Fruit fly (Drosophila melanogaster): ENCODE measurements around the gene Acbp5.

Acbp5 gene

DNA sequence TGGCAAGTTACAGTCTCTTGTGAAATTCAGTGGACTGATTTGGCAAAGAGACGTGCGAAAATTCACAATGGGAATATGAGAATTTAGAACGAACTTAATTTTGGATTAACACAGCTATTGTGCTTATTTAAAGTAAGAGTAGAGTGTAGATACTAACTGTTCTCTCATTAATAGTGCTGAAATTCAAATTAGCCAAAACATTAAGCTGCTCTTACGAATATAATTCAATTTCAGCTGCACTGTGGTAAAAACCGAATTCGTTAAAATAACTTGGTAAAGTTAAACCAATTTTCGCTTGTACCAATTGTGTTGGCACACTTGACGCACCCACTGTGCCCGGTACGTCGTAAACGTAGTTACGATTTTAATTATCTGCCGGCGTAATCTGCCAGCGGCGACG is 20.5 kb downstream of the Acbp5 start (continued):
- TF ChIP-seq CG13624 (GFP tag; optimal IDR thresholded peaks at IDR 0.05) (peak; percentile 21), CG15011 (GFP tag; optimal IDR thresholded peaks at IDR 0.05) (peak; percentile 7), bsh (GFP tag; optimal IDR thresholded peaks at IDR 0.05) (peak in 1 of 2 experiments; percentile 41), Trl (optimal IDR thresholded peaks at IDR 0.05) (no peak), Trl (GFP tag; optimal IDR thresholded peaks at IDR 0.05) (no peak), lov (optimal IDR thresholded peaks at IDR 0.05) (no peak), lov (GFP tag; IDR thresholded peaks at IDR 0.05) (no peak), Meics (GFP tag; optimal IDR thresholded peaks at IDR 0.05) (peak; percentile 73), dan (GFP tag; IDR thresholded peaks at IDR 0.05) (no peak), CG16815 (GFP tag; optimal IDR thresholded peaks at IDR 0.05) (peak; percentile 46), cato (GFP tag; optimal IDR thresholded peaks at IDR 0.05; ENCODE audit: borderline replicate concordance) (no peak), chinmo (GFP tag; IDR thresholded peaks at IDR 0.05; ENCODE audit: partially characterized antibody) (no peak), gem (tag; optimal IDR thresholded peaks at IDR 0.05) (peak; percentile 60), slou (GFP tag; optimal IDR thresholded peaks at IDR 0.05) (no peak), ranshi (GFP tag; IDR thresholded peaks at IDR 0.05) (peak; percentile 11; the same call in 1 of the 2 replicates), nom (GFP tag; optimal IDR thresholded peaks at IDR 0.05) (peak; percentile 2), CG17361 (GFP tag; IDR thresholded peaks at IDR 0.05) (peak; percentile 45; the same call in 2 of the 3 replicates), dysf (GFP tag; IDR thresholded peaks at IDR 0.05) (peak; percentile 65; the same call in 2 of the 3 replicates), gsb (GFP tag; IDR thresholded peaks at IDR 0.05) (peak; percentile 17; the same call in 1 of the 2 replicates), ssp (GFP tag; IDR thresholded peaks at IDR 0.05) (no peak), her (GFP tag; optimal IDR thresholded peaks at IDR 0.05) (peak; percentile 42), fd3F (GFP tag; optimal IDR thresholded peaks at IDR 0.05) (peak; percentile 29), phol (tag; optimal IDR thresholded peaks at IDR 0.05) (peak; percentile 12), CG31224 (GFP tag; IDR thresholded peaks at IDR 0.05) (no peak), prd (optimal IDR thresholded peaks at IDR 0.05) (no peak), prd (GFP tag; IDR thresholded peaks at IDR 0.05) (peak; percentile 58; the same call in 2 of the 3 replicates), CG3281 (GFP tag; optimal IDR thresholded peaks at IDR 0.05) (peak; percentile 70), ewg (GFP tag; optimal IDR thresholded peaks at IDR 0.05) (no peak), crp (GFP tag; optimal IDR thresholded peaks at IDR 0.05) (no peak), sd (tag; optimal IDR thresholded peaks at IDR 0.05) (no peak), CG11247 (GFP tag; IDR thresholded peaks at IDR 0.05) (no peak), CG17912 (GFP tag; optimal IDR thresholded peaks at IDR 0.05) (no peak), bab2 (GFP tag; optimal IDR thresholded peaks at IDR 0.05) (no peak), CG4854 (GFP tag; optimal IDR thresholded peaks at IDR 0.05) (no peak), Dip2 (GFP tag; IDR thresholded peaks at IDR 0.05) (no peak), Camta (GFP tag; optimal IDR thresholded peaks at IDR 0.05) (peak; percentile 4), Sry-δ (GFP tag; optimal IDR thresholded peaks at IDR 0.05) (peak; percentile 15), CG10321 (GFP tag; IDR thresholded peaks at IDR 0.05) (no peak), inv (GFP tag; IDR thresholded peaks at IDR 0.05; ENCODE audit: partially characterized antibody) (no peak), Hmx (GFP tag; optimal IDR thresholded peaks at IDR 0.05) (no peak), CG4730 (GFP tag; IDR thresholded peaks at IDR 0.05) (no peak), CG31365 (tag; optimal IDR thresholded peaks at IDR 0.05) (no peak), disco-r (GFP tag; optimal IDR thresholded peaks at IDR 0.05) (no peak), CG7745 (tag; optimal IDR thresholded peaks at IDR 0.05) (no peak), trem (tag; optimal IDR thresholded peaks at IDR 0.05) (no peak), Bteb2 (GFP tag; optimal IDR thresholded peaks at IDR 0.05) (no peak), nerfin-1 (tag; optimal IDR thresholded peaks at IDR 0.05) (no peak), lmd (GFP tag; IDR thresholded peaks at IDR 0.05) (peak; percentile 70), CG4328 (GFP tag; optimal IDR thresholded peaks at IDR 0.05) (no peak), Asciz (GFP tag; optimal IDR thresholded peaks at IDR 0.05) (no peak), pb (GFP tag; optimal IDR thresholded peaks at IDR 0.05) (no peak), Stat92E (GFP tag; optimal IDR thresholded peaks at IDR 0.05) (no peak)

Measured in whole organism, embryonic.